Fruit fly (Drosophila melanogaster) whole organism, embryonic: Measurements from ENCODE around the gene Nulp1.

ENCODE experiments used
- Adf1 ChIP-seq: fragments of 200-800 bp; sonication (Bioruptor generic); IDR thresholded peaks from 2 replicates; pipeline ENCODE4 v1.3.6; 2022; ENCODE audit warnings: missing biosample characterization, missing genetic modification characterization
- Bdp1 ChIP-seq: fragments of 200-800 bp; sonication (Bioruptor generic); optimal IDR thresholded peaks from 3 replicates; lab custom pipeline; 2016; ENCODE audit warnings: missing biosample characterization, missing genetic modification characterization
- CG10274 ChIP-seq: fragments of 200-800 bp; sonication (Bioruptor generic); optimal IDR thresholded peaks from 3 replicates; lab custom pipeline; 2017; ENCODE audit warnings: missing biosample characterization, mild to moderate bottlenecking, missing genetic modification characterization
- CG10543 ChIP-seq: fragments of 200-800 bp; sonication (Bioruptor generic); optimal IDR thresholded peaks from 3 replicates; lab custom pipeline; 2017; ENCODE audit warnings: missing biosample characterization, mild to moderate bottlenecking, missing genetic modification characterization, moderate library complexity
- CG11085 ChIP-seq: fragments of 200-800 bp; sonication (Bioruptor generic); IDR thresholded peaks from 2 replicates; pipeline ENCODE4 v1.3.6; 2022; ENCODE audit warnings: missing biosample characterization, missing genetic modification characterization
- CG15514 ChIP-seq: fragments of 200-800 bp; sonication (Bioruptor generic); optimal IDR thresholded peaks from 3 replicates; lab custom pipeline; 2017; ENCODE audit warnings: missing biosample characterization, missing genetic modification characterization, mild to moderate bottlenecking, moderate library complexity, missing genetic modification reagents
- CG17912 ChIP-seq: fragments of 200-800 bp; sonication (Bioruptor generic); optimal IDR thresholded peaks from 2 replicates; lab custom pipeline; 2018; ENCODE audit warnings: missing biosample characterization, mild to moderate bottlenecking, missing genetic modification characterization
- CG1792 ChIP-seq: fragments of 200-800 bp; sonication (Bioruptor generic); optimal IDR thresholded peaks from 2 replicates; lab custom pipeline; 2016; ENCODE audit warnings: missing biosample characterization, missing genetic modification characterization
- CG1832 ChIP-seq: fragments of 200-800 bp; sonication (Bioruptor generic); optimal IDR thresholded peaks from 2 replicates; lab custom pipeline; 2017; ENCODE audit warnings: missing biosample characterization, mild to moderate bottlenecking, missing genetic modification characterization, inconsistent platforms
- CG2116 ChIP-seq: fragments of 200-800 bp; sonication (Bioruptor generic); optimal IDR thresholded peaks from 3 replicates; lab custom pipeline; 2018; ENCODE audit warnings: missing biosample characterization, mild to moderate bottlenecking, missing genetic modification characterization
- CG2875 ChIP-seq: fragments of 200-800 bp; sonication (Bioruptor generic); optimal IDR thresholded peaks from 2 replicates; lab custom pipeline; 2017; ENCODE audit warnings: missing biosample characterization, mild to moderate bottlenecking, missing genetic modification characterization, missing genetic modification reagents
- CG2889 ChIP-seq: fragments of 200-800 bp; sonication (Bioruptor generic); IDR thresholded peaks from 3 replicates; pipeline ENCODE4 v1.3.6; 2022; ENCODE audit warnings: missing biosample characterization, missing genetic modification characterization
- CG31365 ChIP-seq: fragments of 200-800 bp; sonication (Bioruptor generic); optimal IDR thresholded peaks from 2 replicates; lab custom pipeline; 2018; ENCODE audit warnings: missing biosample characterization, mild to moderate bottlenecking, missing genetic modification characterization
- CG3407 ChIP-seq: fragments of 200-800 bp; sonication (Bioruptor generic); optimal IDR thresholded peaks from 2 replicates; lab custom pipeline; 2018; ENCODE audit warnings: missing biosample characterization, mild to moderate bottlenecking, missing genetic modification characterization
- CG3838 ChIP-seq: fragments of 200-800 bp; sonication (Bioruptor generic); optimal IDR thresholded peaks from 3 replicates; lab custom pipeline; 2016; ENCODE audit warnings: missing biosample characterization, missing genetic modification characterization
- Dp ChIP-seq: fragments of 200-800 bp; sonication (Bioruptor generic); optimal IDR thresholded peaks from 2 replicates; lab custom pipeline; 2018; ENCODE audit warnings: missing biosample characterization, mild to moderate bottlenecking, missing genetic modification characterization, moderate library complexity
- E2f2 ChIP-seq: fragments of 200-800 bp; sonication (Bioruptor generic); IDR thresholded peaks from 2 replicates; pipeline ENCODE4 v1.3.6; 2022; ENCODE audit warnings: missing biosample characterization, missing genetic modification characterization
- Fer2 ChIP-seq: fragments of 200-800 bp; sonication (Bioruptor generic); optimal IDR thresholded peaks from 2 replicates; lab custom pipeline; 2018; ENCODE audit warnings: missing biosample characterization, mild to moderate bottlenecking, missing genetic modification characterization, moderate library complexity
- HLHmδ ChIP-seq: fragments of 200-800 bp; sonication (Bioruptor generic); optimal IDR thresholded peaks from 2 replicates; lab custom pipeline; 2018; ENCODE audit warnings: missing biosample characterization, mild to moderate bottlenecking, missing genetic modification characterization, moderate library complexity
- Hey ChIP-seq: fragments of 200-800 bp; sonication (Bioruptor generic); optimal IDR thresholded peaks from 3 replicates; lab custom pipeline; 2018; ENCODE audit warnings: missing biosample characterization, mild to moderate bottlenecking, missing genetic modification characterization
- Hmx ChIP-seq: fragments of 200-800 bp; sonication (Bioruptor generic); optimal IDR thresholded peaks from 2 replicates; lab custom pipeline; 2016; ENCODE audit warnings: missing biosample characterization, missing genetic modification characterization
- Hsf ChIP-seq: fragments of 200-800 bp; sonication (Bioruptor generic); optimal IDR thresholded peaks from 3 replicates; lab custom pipeline; 2016; ENCODE audit warnings: missing biosample characterization, missing genetic modification characterization
- Lim3 ChIP-seq: fragments of 200-800 bp; sonication (Bioruptor generic); IDR thresholded peaks from 2 replicates; pipeline ENCODE4 v1.3.6; 2022; ENCODE audit warnings: missing biosample characterization, missing genetic modification characterization
- MTF-1 ChIP-seq: fragments of 200-800 bp; sonication (Bioruptor generic); optimal IDR thresholded peaks from 2 replicates; lab custom pipeline; 2018; ENCODE audit warnings: missing biosample characterization, mild to moderate bottlenecking, missing genetic modification characterization, borderline replicate concordance
- Max ChIP-seq: fragments of 200-800 bp; sonication (Bioruptor generic); optimal IDR thresholded peaks from 2 replicates; lab custom pipeline; 2016; ENCODE audit warnings: missing biosample characterization, mild to moderate bottlenecking, missing genetic modification characterization
- Nf-YA ChIP-seq: fragments of 200-800 bp; sonication (Bioruptor generic); IDR thresholded peaks from 2 replicates; pipeline ENCODE4 v1.3.6; 2022; ENCODE audit warnings: missing biosample characterization, missing genetic modification characterization
- Nf-YC ChIP-seq: fragments of 200-800 bp; optimal IDR thresholded peaks from 3 replicates; lab custom pipeline; 2019; ENCODE audit warnings: missing biosample characterization, mild to moderate bottlenecking, missing genetic modification characterization, moderate library complexity
- Pdp1 ChIP-seq, 2 experiments: fragments of 200-800 bp; sonication (Bioruptor generic); optimal IDR thresholded peaks; 3 replicates each; lab custom pipeline; 2016; ENCODE audit warnings: missing biosample characterization in 2 of 2, missing genetic modification characterization in 2 of 2, mild to moderate bottlenecking in 1 of 2, moderate library complexity in 1 of 2
- Rfx ChIP-seq: fragments of 200-800 bp; sonication (Bioruptor generic); IDR thresholded peaks from 2 replicates; pipeline ENCODE4 v1.3.6; 2022; ENCODE audit warnings: missing biosample characterization, missing genetic modification characterization
- Sox100B ChIP-seq: fragments of 200-800 bp; sonication (Bioruptor generic); optimal IDR thresholded peaks from 3 replicates; lab custom pipeline; 2018; ENCODE audit warnings: missing biosample characterization, mild to moderate bottlenecking, missing genetic modification characterization
- TFAM ChIP-seq: fragments of 200-800 bp; sonication (Bioruptor generic); optimal IDR thresholded peaks from 2 replicates; lab custom pipeline; 2017; ENCODE audit warnings: missing biosample characterization, missing genetic modification characterization, inconsistent platforms
- aop ChIP-seq: fragments of 200-800 bp; sonication (Bioruptor generic); IDR thresholded peaks from 2 replicates; pipeline ENCODE4 v1.3.6; 2022; ENCODE audit warnings: missing biosample characterization, missing genetic modification characterization
- cato ChIP-seq: fragments of 200-800 bp; sonication (Bioruptor generic); optimal IDR thresholded peaks from 2 replicates; lab custom pipeline; 2016; ENCODE audit warnings: missing biosample characterization, missing genetic modification characterization, borderline replicate concordance
- dati ChIP-seq: fragments of 200-800 bp; sonication (Bioruptor generic); IDR thresholded peaks from 2 replicates; pipeline ENCODE4 v1.3.6; 2022; ENCODE audit warnings: missing biosample characterization, missing genetic modification characterization
- eve ChIP-seq, 2 experiments: fragments of >200 bp; optimal IDR thresholded peaks; 2 replicates each; lab custom pipeline; 2017; ENCODE audit warnings: missing biosample characterization in 2 of 2, missing genetic modification characterization in 2 of 2
- fu2 ChIP-seq: fragments of 200-800 bp; sonication (Bioruptor generic); optimal IDR thresholded peaks from 2 replicates; lab custom pipeline; 2016; ENCODE audit warnings: missing biosample characterization, missing genetic modification characterization
- gfzf ChIP-seq: fragments of 200-800 bp; sonication (Bioruptor generic); optimal IDR thresholded peaks from 2 replicates; lab custom pipeline; 2016; ENCODE audit warnings: missing biosample characterization, mild to moderate bottlenecking, missing genetic modification characterization, moderate library complexity
- gsb-n ChIP-seq: fragments of 200-800 bp; sonication (Bioruptor generic); optimal IDR thresholded peaks from 3 replicates; lab custom pipeline; 2018; ENCODE audit warnings: missing biosample characterization, mild to moderate bottlenecking, missing genetic modification characterization
- insv ChIP-seq, 2 experiments: fragments of 200-800 bp; sonication (Bioruptor generic); optimal IDR thresholded peaks; 3 replicates each; lab custom pipeline; 2016 to 2018; ENCODE audit warnings: missing biosample characterization in 2 of 2, missing genetic modification characterization in 2 of 2
- lbe ChIP-seq: fragments of 200-800 bp; sonication (Bioruptor generic); optimal IDR thresholded peaks from 2 replicates; lab custom pipeline; 2016; ENCODE audit warnings: missing biosample characterization, mild to moderate bottlenecking, missing genetic modification characterization
- lov ChIP-seq, 2 experiments: fragments of 200-800 bp in 1 of 2; fragments of >200 bp in 1 of 2; sonication (Bioruptor generic) in 1 of 2; IDR thresholded peaks in 1 of 2; optimal IDR thresholded peaks in 1 of 2; 2 replicates in 1 of 2; 3 replicates in 1 of 2; pipeline versions ENCODE4 v1.3.6 to Lab custom; 2017 to 2022; ENCODE audit warnings: missing biosample characterization in 1 of 2, missing genetic modification characterization in 1 of 2
- nau ChIP-seq: fragments of 200-800 bp; sonication (Bioruptor generic); optimal IDR thresholded peaks from 3 replicates; lab custom pipeline; 2017; ENCODE audit warnings: missing biosample characterization, mild to moderate bottlenecking, missing genetic modification characterization, missing genetic modification reagents
- p53 ChIP-seq: fragments of 200-800 bp; sonication (Bioruptor generic); optimal IDR thresholded peaks from 2 replicates; lab custom pipeline; 2016; ENCODE audit warnings: missing biosample characterization, missing genetic modification characterization
- ro ChIP-seq: fragments of 200-800 bp; sonication (Bioruptor generic); IDR thresholded peaks from 2 replicates; pipeline ENCODE4 v1.3.6; 2022; ENCODE audit warnings: missing biosample characterization, missing genetic modification characterization
- sqz ChIP-seq: fragments of 200-800 bp; sonication (Bioruptor generic); optimal IDR thresholded peaks from 3 replicates; lab custom pipeline; 2018; ENCODE audit warnings: missing biosample characterization, mild to moderate bottlenecking, missing genetic modification characterization
- sug ChIP-seq: fragments of 200-800 bp; optimal IDR thresholded peaks from 2 replicates; lab custom pipeline; 2019; ENCODE audit warnings: missing biosample characterization, mild to moderate bottlenecking, missing genetic modification characterization, moderate library complexity
- tup ChIP-seq: fragments of 200-800 bp; sonication (Bioruptor generic); optimal IDR thresholded peaks from 2 replicates; lab custom pipeline; 2016; ENCODE audit warnings: missing biosample characterization, mild to moderate bottlenecking, missing genetic modification characterization, moderate library complexity
- yki ChIP-seq: fragments of >200 bp; optimal IDR thresholded peaks from 3 replicates; lab custom pipeline; 2018
- zen ChIP-seq: fragments of 200-800 bp; sonication (Bioruptor generic); optimal IDR thresholded peaks from 3 replicates; lab custom pipeline; 2018; ENCODE audit warnings: missing biosample characterization, mild to moderate bottlenecking, missing genetic modification characterization, moderate library complexity

Nulp1 gene

dm6 chr3L:8153206-8153996 is 43.2 kb downstream of the Nulp1 start (continued):
- no peak for TF ChIP-seq CG3838
- no peak for TF ChIP-seq CG1792
- peak; percentile 31 for TF ChIP-seq CG10274 (GFP tag; lab: Kevin White, UChicago)
- peak; percentile 62 for TF ChIP-seq nau (GFP tag; lab: Kevin White, UChicago)
- no peak for TF ChIP-seq CG17912 (GFP tag; lab: Kevin White, UChicago)
- TF ChIP-seq Nf-YA (GFP tag; lab: Robert Waterston, UW): no peak
- peak; percentile 60 for TF ChIP-seq Sox100B
- no peak for TF ChIP-seq sug (tag; lab: Kevin White, UChicago)
- 0 out of 2 replicates have a peak, but pooled peaks have one; percentile 14 for TF ChIP-seq CG11085 (GFP tag; lab: Robert Waterston, UW)
- no peak for TF ChIP-seq MTF-1
- TF ChIP-seq cato (GFP tag; lab: Kevin White, UChicago): peak; percentile 45
- TF ChIP-seq yki: no peak
- no peak for TF ChIP-seq tup
- peak; percentile 49; the same call in 1 of the 2 replicates for TF ChIP-seq Lim3 (GFP tag; lab: Robert Waterston, UW)
- no peak for TF ChIP-seq ro (GFP tag; lab: Robert Waterston, UW)
- no peak for TF ChIP-seq Hmx
- no peak for TF ChIP-seq HLHmδ (GFP tag; lab: Kevin White, UChicago)
- TF ChIP-seq aop: no peak
- TF ChIP-seq p53 (GFP tag; lab: Kevin White, UChicago): no peak
- peak; percentile 9 for TF ChIP-seq Bdp1 (GFP tag; lab: Kevin White, UChicago)
- no peak for TF ChIP-seq CG31365 (tag; lab: Kevin White, UChicago)
- TF ChIP-seq zen: no peak
- no peak for TF ChIP-seq fu2 (GFP tag; lab: Kevin White, UChicago)
- peak; percentile 29 for TF ChIP-seq CG15514
- TF ChIP-seq insv (GFP tag; optimal IDR thresholded peaks at IDR 0.05; lab: Kevin White, UChicago): no peak
- TF ChIP-seq gfzf (GFP tag; lab: Kevin White, UChicago): no peak
- TF ChIP-seq Fer2 (tag; lab: Kevin White, UChicago): no peak
- TF ChIP-seq CG2889 (GFP tag; lab: Robert Waterston, UW): peak; percentile 31; the same call in 1 of the 3 replicates
- TF ChIP-seq lov (optimal IDR thresholded peaks at IDR 0.05; lab: Kevin White, UChicago): no peak
- peak; percentile 73; the same call in 1 of the 3 replicates for TF ChIP-seq lov (GFP tag; IDR thresholded peaks at IDR 0.05; lab: Robert Waterston, UW)
- no peak for TF ChIP-seq CG3407 (GFP tag; lab: Kevin White, UChicago)
- no peak for TF ChIP-seq CG10543
- no peak for TF ChIP-seq E2f2 (GFP tag; lab: Robert Waterston, UW)
- peak; percentile 29 for TF ChIP-seq Max
- TF ChIP-seq Pdp1 (GFP tag; optimal IDR thresholded peaks at IDR 0.05; lab: Kevin White, UChicago): peak in 1 of 2 experiments; percentile 63
- no peak for TF ChIP-seq Adf1 (GFP tag; lab: Robert Waterston, UW)
- TF ChIP-seq TFAM: no peak
- TF ChIP-seq CG2116 (GFP tag; lab: Kevin White, UChicago): peak; percentile 5
- peak; percentile 27 for TF ChIP-seq sqz (GFP tag; lab: Kevin White, UChicago)
- TF ChIP-seq lbe (GFP tag; lab: Kevin White, UChicago): no peak
- TF ChIP-seq CG2875 (GFP tag; lab: Kevin White, UChicago): peak; percentile 59
- peak in 1 of 2 experiments; percentile 62 for TF ChIP-seq eve (GFP tag; optimal IDR thresholded peaks at IDR 0.05; lab: Kevin White, UChicago)
- peak; percentile 22; the same call in 1 of the 2 replicates for TF ChIP-seq Rfx (GFP tag; lab: Robert Waterston, UW)
- TF ChIP-seq Nf-YC (tag; lab: Kevin White, UChicago): no peak
- TF ChIP-seq gsb-n: peak; percentile 10
- no peak for TF ChIP-seq CG1832 (GFP tag; lab: Kevin White, UChicago)
- TF ChIP-seq Dp (GFP tag; lab: Kevin White, UChicago): no peak
- TF ChIP-seq Hsf (GFP tag; lab: Kevin White, UChicago): peak; percentile 44
- TF ChIP-seq dati (GFP tag; lab: Robert Waterston, UW): no peak
- no peak for TF ChIP-seq Hey (tag; lab: Kevin White, UChicago)
